Fruit fly (Drosophila melanogaster): Measurements from ENCODE around the gene CG13713.

Gene CG13713

dm6 chr3L:4691775-4692174 lies 5.6 kb upstream of the CG13713 start (continued):
- TF ChIP-seq CG12104 (GFP tag; optimal IDR thresholded peaks at IDR 0.05) (no peak), grn (GFP tag; optimal IDR thresholded peaks at IDR 0.05) (no peak), HLH4C (GFP tag; IDR thresholded peaks at IDR 0.05; ENCODE audit: partially characterized antibody) (no peak), tna (GFP tag; IDR thresholded peaks at IDR 0.05; ENCODE audit: partially characterized antibody) (no peak), tll (GFP tag; optimal IDR thresholded peaks at IDR 0.05) (no peak), CG10462 (GFP tag; optimal IDR thresholded peaks at IDR 0.05) (no peak), CG1529 (GFP tag; optimal IDR thresholded peaks at IDR 0.05) (no peak), YL-1 (GFP tag; optimal IDR thresholded peaks at IDR 0.05) (no peak), luna (GFP tag; optimal IDR thresholded peaks at IDR 0.05) (no peak), CrebB (tag; optimal IDR thresholded peaks at IDR 0.05) (no peak), Hey (tag; optimal IDR thresholded peaks at IDR 0.05) (no peak), Xrp1 (GFP tag; IDR thresholded peaks at IDR 0.05) (peak; percentile 47; the same call in 1 of the 2 replicates), pzg (GFP tag; optimal IDR thresholded peaks at IDR 0.05) (no peak), CG1233 (GFP tag; optimal IDR thresholded peaks at IDR 0.05) (no peak), CG4360 (GFP tag; IDR thresholded peaks at IDR 0.05) (no peak), gt (GFP tag; IDR thresholded peaks at IDR 0.05) (no peak), CG9932 (GFP tag; IDR thresholded peaks at IDR 0.05) (no peak), unc-4 (GFP tag; IDR thresholded peaks at IDR 0.05; ENCODE audit: partially characterized antibody) (no peak), CG3163 (GFP tag; optimal IDR thresholded peaks at IDR 0.05) (no peak), CG13424 (tag; optimal IDR thresholded peaks at IDR 0.05) (peak; percentile 39), dan (GFP tag; IDR thresholded peaks at IDR 0.05) (no peak), Bteb2 (GFP tag; optimal IDR thresholded peaks at IDR 0.05) (no peak), Med (GFP tag) (no peak), Lpt (GFP tag; optimal IDR thresholded peaks at IDR 0.05) (no peak), pum (GFP tag; optimal IDR thresholded peaks at IDR 0.05) (no peak), CG6683 (GFP tag; optimal IDR thresholded peaks at IDR 0.05) (no peak), fd3F (GFP tag; optimal IDR thresholded peaks at IDR 0.05) (no peak), CG4328 (GFP tag; optimal IDR thresholded peaks at IDR 0.05) (no peak), Ssrp (tag; optimal IDR thresholded peaks at IDR 0.05) (peak; percentile 41), CG9727 (GFP tag; optimal IDR thresholded peaks at IDR 0.05) (no peak), sd (tag; optimal IDR thresholded peaks at IDR 0.05) (no peak), CG9215 (GFP tag; IDR thresholded peaks at IDR 0.05) (no peak), ab (GFP tag; optimal IDR thresholded peaks at IDR 0.05) (no peak), insv (GFP tag; optimal IDR thresholded peaks at IDR 0.05) (no peak), ash1 (GFP tag; optimal IDR thresholded peaks at IDR 0.05) (no peak), nau (GFP tag; optimal IDR thresholded peaks at IDR 0.05) (no peak)

dm6 chr3L:4692177-4693134 lies 4.9 kb upstream of the CG13713 start, which contains the start of gene RhoGEF64C:
RhoGEF64C (plus strand) TSS chr3L:4692783.
- TF ChIP-seq sens (GFP tag): peak; percentile 68
- TF ChIP-seq zen2 (GFP tag; IDR thresholded peaks at IDR 0.05; ENCODE audit: partially characterized antibody): 0 out of 3 replicates have a peak, but pooled peaks have one; percentile 19
- peak; percentile 54 for TF ChIP-seq Deaf1 (tag; optimal IDR thresholded peaks at IDR 0.05)
- TF ChIP-seq CG42726 (GFP tag; IDR thresholded peaks at IDR 0.05; ENCODE audit: partially characterized antibody): 0 out of 2 replicates have a peak, but pooled peaks have one; percentile 15
- peak; percentile 18; the same call in 1 of the 2 replicates for TF ChIP-seq bbx (GFP tag; IDR thresholded peaks at IDR 0.05; ENCODE audit: partially characterized antibody)
- no peak for TF ChIP-seq lilli (GFP tag; optimal IDR thresholded peaks at IDR 0.05)
- TF ChIP-seq CG8089 (GFP tag; optimal IDR thresholded peaks at IDR 0.05): no peak
- TF ChIP-seq Mad (GFP tag; optimal IDR thresholded peaks at IDR 0.05): no peak
- TF ChIP-seq chm (GFP tag; IDR thresholded peaks at IDR 0.05): 0 out of 2 replicates have a peak, but pooled peaks have one; percentile 9
- no peak for TF ChIP-seq Bdp1 (GFP tag; optimal IDR thresholded peaks at IDR 0.05)
- no peak for TF ChIP-seq Mes4 (GFP tag; optimal IDR thresholded peaks at IDR 0.05)
- TF ChIP-seq CG12155 (GFP tag; optimal IDR thresholded peaks at IDR 0.05): no peak
- peak; percentile 48 for TF ChIP-seq kni (GFP tag; optimal IDR thresholded peaks at IDR 0.05)
- peak; percentile 11; the same call in 1 of the 2 replicates for TF ChIP-seq amos (GFP tag; IDR thresholded peaks at IDR 0.05; ENCODE audit: partially characterized antibody)

Data from whole organism, embryonic.